Fruit fly (Drosophila melanogaster): ENCODE data around the gene CG13771.

Gene CG13771

DNA sequence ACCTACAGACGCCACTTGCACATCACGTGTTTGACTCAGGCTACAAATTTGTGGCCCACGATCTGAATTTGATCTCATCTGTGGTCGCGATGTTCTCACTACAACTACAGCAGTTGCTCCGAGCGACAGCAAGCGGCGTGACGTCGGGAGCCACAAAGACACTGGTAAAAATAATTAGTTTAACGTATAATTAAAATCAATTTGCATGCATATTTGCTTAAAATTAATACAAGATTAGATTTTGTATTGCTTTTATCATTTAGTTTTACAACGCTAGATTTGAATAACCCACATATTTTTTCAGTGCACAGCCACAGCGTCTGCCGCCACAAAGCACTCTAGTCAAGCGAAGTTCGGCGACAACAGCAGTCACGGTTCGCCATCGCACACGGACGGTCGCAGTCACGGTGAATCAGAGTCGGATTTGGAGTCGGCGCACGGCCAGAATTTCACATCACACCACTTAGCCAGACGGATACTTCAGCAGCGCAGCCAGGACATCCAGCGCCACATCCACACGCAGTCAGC, 50.9 kb downstream of the CG13771 start (continued):
- TF ChIP-seq jumu (GFP tag; optimal IDR thresholded peaks at IDR 0.05) (peak; percentile 100), aop (GFP tag; IDR thresholded peaks at IDR 0.05) (peak; percentile 99), CG10147 (GFP tag; optimal IDR thresholded peaks at IDR 0.05) (peak; percentile 100), Spps (tag; optimal IDR thresholded peaks at IDR 0.05) (peak; percentile 100), abd-A (tag; optimal IDR thresholded peaks at IDR 0.05) (peak; percentile 100), Lpt (GFP tag; optimal IDR thresholded peaks at IDR 0.05) (no peak), Aef1 (GFP tag; IDR thresholded peaks at IDR 0.05) (peak; percentile 100), gsb (GFP tag; IDR thresholded peaks at IDR 0.05) (peak; percentile 100), NfI (GFP tag; optimal IDR thresholded peaks at IDR 0.05) (peak; percentile 100), Doc3 (GFP tag; IDR thresholded peaks at IDR 0.05; ENCODE audit: partially characterized antibody) (no peak), ttk (GFP tag; IDR thresholded peaks at IDR 0.05) (peak; percentile 100), CG8290 (GFP tag; optimal IDR thresholded peaks at IDR 0.05) (peak; percentile 100), CG8290 (tag; optimal IDR thresholded peaks at IDR 0.05) (peak; percentile 100), Jarid2 (GFP tag; optimal IDR thresholded peaks at IDR 0.05) (peak; percentile 100), bsh (GFP tag; optimal IDR thresholded peaks at IDR 0.05) (peak; percentile 100), jing (GFP tag; optimal IDR thresholded peaks at IDR 0.05) (peak; percentile 100), CG9876 (GFP tag; optimal IDR thresholded peaks at IDR 0.05) (peak; percentile 100), gsb-n (tag; optimal IDR thresholded peaks at IDR 0.05) (peak; percentile 100), wdn (GFP tag; IDR thresholded peaks at IDR 0.05) (peak; percentile 100), CG4328 (GFP tag; optimal IDR thresholded peaks at IDR 0.05) (peak; percentile 100), lab (GFP tag; optimal IDR thresholded peaks at IDR 0.05) (peak; percentile 100), CG8765 (GFP tag; IDR thresholded peaks at IDR 0.05) (peak; percentile 100), ro (GFP tag; IDR thresholded peaks at IDR 0.05) (peak; percentile 100), Bgb (GFP tag; IDR thresholded peaks at IDR 0.05; ENCODE audit: partially characterized antibody) (peak; percentile 51), grn (GFP tag; optimal IDR thresholded peaks at IDR 0.05) (peak; percentile 100), kah (GFP tag; optimal IDR thresholded peaks at IDR 0.05) (peak; percentile 100), bigmax (GFP tag; optimal IDR thresholded peaks at IDR 0.05) (peak; percentile 93), Usf (GFP tag; optimal IDR thresholded peaks at IDR 0.05) (peak; percentile 100), ems (GFP tag; optimal IDR thresholded peaks at IDR 0.05) (peak; percentile 100), CG34422 (GFP tag; IDR thresholded peaks at IDR 0.05) (peak; percentile 100), CG4360 (GFP tag; IDR thresholded peaks at IDR 0.05) (peak; percentile 97), CG13123 (GFP tag; optimal IDR thresholded peaks at IDR 0.05) (peak; percentile 100), CG2199 (GFP tag; IDR thresholded peaks at IDR 0.05) (peak; percentile 100), tx (GFP tag; optimal IDR thresholded peaks at IDR 0.05) (peak; percentile 100), nerfin-1 (tag; optimal IDR thresholded peaks at IDR 0.05) (peak; percentile 100), CG3163 (GFP tag; optimal IDR thresholded peaks at IDR 0.05) (peak; percentile 98), CG4854 (GFP tag; optimal IDR thresholded peaks at IDR 0.05) (peak; percentile 100), B-H2 (GFP tag; optimal IDR thresholded peaks at IDR 0.05) (peak; percentile 100), Bteb2 (GFP tag; optimal IDR thresholded peaks at IDR 0.05) (peak; percentile 100), Nf-YB (GFP tag; optimal IDR thresholded peaks at IDR 0.05) (peak; percentile 94), CG10267 (tag; optimal IDR thresholded peaks at IDR 0.05) (peak; percentile 100), CG32772 (GFP tag; IDR thresholded peaks at IDR 0.05) (peak; percentile 100), ewg (GFP tag; optimal IDR thresholded peaks at IDR 0.05) (peak; percentile 100), NFAT (GFP tag; IDR thresholded peaks at IDR 0.05) (peak; percentile 100), prd (optimal IDR thresholded peaks at IDR 0.05) (no peak), prd (GFP tag; IDR thresholded peaks at IDR 0.05) (peak; percentile 100), stc (GFP tag; IDR thresholded peaks at IDR 0.05) (peak; percentile 100), D19B (GFP tag; optimal IDR thresholded peaks at IDR 0.05) (peak; percentile 99), CG1792 (GFP tag; optimal IDR thresholded peaks at IDR 0.05) (peak; percentile 100), Myb (GFP tag; optimal IDR thresholded peaks at IDR 0.05) (peak; percentile 98), CG6689 (GFP tag; IDR thresholded peaks at IDR 0.05) (peak; percentile 100)
